Fruit fly (Drosophila melanogaster) whole organism, adult: ENCODE measurements around the gene CG42588.

Source experiments
- CG11617 ChIP-seq: fragments of 200-800 bp; sonication (Bioruptor generic); optimal IDR thresholded peaks from 2 replicates; lab custom pipeline; 2017; ENCODE audit warnings: mild to moderate bottlenecking, missing biosample characterization, missing genetic modification reagents, missing genetic modification characterization
- CG12768 ChIP-seq: fragments of 200-800 bp; sonication (Bioruptor generic); optimal IDR thresholded peaks from 2 replicates; lab custom pipeline; 2017; ENCODE audit warnings: missing biosample characterization, missing genetic modification characterization, mild to moderate bottlenecking, moderate library complexity, missing genetic modification reagents
- CG14711 ChIP-seq: fragments of 200-800 bp; sonication (Bioruptor generic); optimal IDR thresholded peaks from 2 replicates; lab custom pipeline; 2018; ENCODE audit warnings: missing biosample characterization, mild to moderate bottlenecking, missing genetic modification characterization, moderate library complexity
- CG1620 ChIP-seq: fragments of 200-800 bp; sonication (Bioruptor generic); optimal IDR thresholded peaks from 2 replicates; lab custom pipeline; 2016; ENCODE audit warnings: missing biosample characterization, missing genetic modification characterization
- CG33017 ChIP-seq: fragments of 200-800 bp; sonication (Bioruptor generic); optimal IDR thresholded peaks from 2 replicates; lab custom pipeline; 2018; ENCODE audit warnings: missing biosample characterization, mild to moderate bottlenecking, missing genetic modification characterization, moderate library complexity
- CG5204 ChIP-seq: fragments of 200-800 bp; sonication (Bioruptor generic); optimal IDR thresholded peaks from 2 replicates; lab custom pipeline; 2016; ENCODE audit warnings: missing biosample characterization, missing genetic modification characterization
- CG7045 ChIP-seq: fragments of 200-800 bp; sonication (Bioruptor generic); optimal IDR thresholded peaks from 2 replicates; lab custom pipeline; 2017; ENCODE audit warnings: missing biosample characterization, mild to moderate bottlenecking, missing genetic modification characterization
- CG7101 ChIP-seq: fragments of 200-800 bp; sonication (Bioruptor generic); optimal IDR thresholded peaks from 2 replicates; lab custom pipeline; 2018; ENCODE audit warnings: missing biosample characterization, mild to moderate bottlenecking, missing genetic modification characterization, moderate library complexity
- Clk ChIP-seq: fragments of 200-800 bp; sonication (Bioruptor generic); optimal IDR thresholded peaks from 2 replicates; lab custom pipeline; 2017; ENCODE audit warnings: missing biosample characterization, missing genetic modification characterization
- Crg-1 ChIP-seq: fragments of 200-800 bp; sonication (Bioruptor generic); optimal IDR thresholded peaks from 2 replicates; lab custom pipeline; 2016; ENCODE audit warnings: missing biosample characterization, missing genetic modification characterization
- Hr96 ChIP-seq: fragments of 200-800 bp; sonication (Bioruptor generic); optimal IDR thresholded peaks from 2 replicates; lab custom pipeline; 2016; ENCODE audit warnings: missing biosample characterization, missing genetic modification characterization
- Mnt ChIP-seq: fragments of 200-800 bp; sonication (Bioruptor generic); optimal IDR thresholded peaks from 2 replicates; lab custom pipeline; 2016; ENCODE audit warnings: missing biosample characterization, mild to moderate bottlenecking, missing genetic modification characterization
- bab1 ChIP-seq: fragments of 200-800 bp; sonication (Bioruptor generic); optimal IDR thresholded peaks from 3 replicates; lab custom pipeline; 2019; ENCODE audit warnings: missing biosample characterization, mild to moderate bottlenecking, missing genetic modification characterization, moderate library complexity
- cic ChIP-seq: fragments of 200-800 bp; sonication (Bioruptor generic); optimal IDR thresholded peaks from 2 replicates; lab custom pipeline; 2017; ENCODE audit warnings: missing biosample characterization, mild to moderate bottlenecking, missing genetic modification characterization, moderate library complexity
- cnc ChIP-seq, 2 experiments: fragments of >200 bp; optimal IDR thresholded peaks; 2 replicates each; lab custom pipeline; 2017
- kay ChIP-seq: fragments of 200-800 bp; sonication (Bioruptor generic); peaks from one replicate; lab custom pipeline; 2016; ENCODE audit warnings: missing biosample characterization, missing genetic modification characterization, borderline replicate concordance
- ovo ChIP-seq: fragments of 200-800 bp; sonication (Bioruptor generic); optimal IDR thresholded peaks from 2 replicates; lab custom pipeline; 2016; ENCODE audit warnings: missing biosample characterization, missing genetic modification characterization
- pad ChIP-seq: fragments of 200-800 bp; sonication (Bioruptor generic); optimal IDR thresholded peaks from 3 replicates; lab custom pipeline; 2017; ENCODE audit warnings: missing biosample characterization, missing genetic modification characterization, mild to moderate bottlenecking, moderate library complexity, missing genetic modification reagents
- tj ChIP-seq: fragments of 200-800 bp; sonication (Bioruptor generic); optimal IDR thresholded peaks from 3 replicates; lab custom pipeline; 2017; ENCODE audit warnings: missing biosample characterization, mild to moderate bottlenecking, missing genetic modification characterization, moderate library complexity
- toe ChIP-seq: fragments of 200-800 bp; sonication (Bioruptor generic); optimal IDR thresholded peaks from 2 replicates; lab custom pipeline; 2016; ENCODE audit warnings: missing biosample characterization, missing genetic modification characterization

Gene CG42588

DNA sequence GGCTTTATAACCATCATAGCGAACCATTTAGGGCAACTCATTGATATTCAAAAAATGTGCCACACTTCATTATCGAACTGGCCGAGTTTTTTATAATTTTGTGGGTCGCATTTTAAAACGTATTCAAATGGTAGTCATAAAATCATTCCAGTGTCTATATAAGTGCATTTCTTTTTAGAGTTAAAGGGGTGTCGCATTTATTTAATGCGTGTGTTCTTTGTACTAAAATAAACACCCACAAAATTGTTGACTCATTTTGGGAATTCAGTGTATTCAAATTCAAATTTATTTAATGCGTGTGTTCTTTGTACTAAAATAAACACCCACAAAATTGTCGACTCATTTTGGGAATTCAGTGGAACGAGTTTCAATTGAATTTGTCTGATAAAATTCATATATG, 16.4 kb downstream of the CG42588 start:
- TF ChIP-seq CG7101 (tag; lab: Kevin White, UChicago) (no peak), cic (GFP tag; lab: Kevin White, UChicago) (no peak), CG11617 (GFP tag; lab: Kevin White, UChicago) (no peak), kay (peak; percentile 77), ovo (no peak)

dm6 chr3L:12831290-12831952, 17.4 kb downstream of the CG42588 start:
- no peak for TF ChIP-seq CG14711
- no peak for TF ChIP-seq Clk (GFP tag; lab: Kevin White, UChicago)
- TF ChIP-seq CG5204, result no peak
- no peak for TF ChIP-seq Crg-1
- TF ChIP-seq cnc (optimal IDR thresholded peaks at IDR 0.05; lab: Kevin White, UChicago), result no peak
- TF ChIP-seq tj, result no peak
- no peak for TF ChIP-seq bab1 (GFP tag; lab: Kevin White, UChicago)
- TF ChIP-seq CG33017 (tag; lab: Kevin White, UChicago), result no peak

DNA sequence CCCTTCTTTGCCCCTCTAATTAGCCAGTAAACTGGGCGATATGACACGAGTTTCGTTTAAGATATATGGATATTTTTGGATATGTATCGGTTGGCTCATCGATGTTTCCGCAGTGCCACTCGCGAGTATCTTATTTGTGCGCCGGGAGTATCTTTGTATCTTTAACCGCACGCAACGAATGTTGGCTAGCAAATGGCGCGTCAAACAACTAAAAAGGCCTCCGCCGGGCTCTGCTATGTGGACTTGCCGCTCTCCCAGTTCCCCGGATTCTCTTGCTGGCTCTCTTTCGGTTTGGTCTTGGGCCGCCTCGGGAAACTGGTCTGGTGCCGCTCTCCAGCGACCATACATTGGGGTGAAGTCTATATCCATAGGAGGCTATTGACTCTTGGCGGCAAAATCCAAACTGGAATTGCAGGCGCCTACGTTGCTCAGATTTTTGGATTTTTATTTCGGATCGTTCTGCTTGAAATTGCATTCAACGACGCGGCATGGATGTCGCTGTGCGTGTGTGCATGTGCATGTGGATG, 18.4 kb downstream of the CG42588 start:
- TF ChIP-seq CG11617 (GFP tag; lab: Kevin White, UChicago) (no peak), tj (no peak), pad (GFP tag; lab: Kevin White, UChicago) (no peak), Mnt (GFP tag; lab: Kevin White, UChicago) (no peak), toe (no peak), Crg-1 (no peak), cnc (optimal IDR thresholded peaks at IDR 0.05; lab: Kevin White, UChicago) (no peak), kay (no peak), CG7045 (GFP tag; lab: Kevin White, UChicago) (no peak), CG33017 (tag; lab: Kevin White, UChicago) (no peak), CG7101 (tag; lab: Kevin White, UChicago) (no peak), ovo (no peak), CG5204 (no peak), cic (GFP tag; lab: Kevin White, UChicago) (no peak), Clk (GFP tag; lab: Kevin White, UChicago) (no peak), CG12768 (GFP tag; lab: Kevin White, UChicago) (no peak)

dm6 chr3L:12833354-12833753, 19.3 kb downstream of the CG42588 start:
- TF ChIP-seq cnc (optimal IDR thresholded peaks at IDR 0.05; lab: Kevin White, UChicago) (no peak), tj (no peak), Crg-1 (no peak), Hr96 (GFP tag; lab: Kevin White, UChicago) (no peak), cic (GFP tag; lab: Kevin White, UChicago) (no peak), CG5204 (no peak), CG7101 (tag; lab: Kevin White, UChicago) (no peak), Clk (GFP tag; lab: Kevin White, UChicago) (no peak), CG1620 (no peak), kay (no peak), CG14711 (no peak), CG33017 (tag; lab: Kevin White, UChicago) (no peak), CG7045 (GFP tag; lab: Kevin White, UChicago) (no peak), toe (no peak), CG12768 (GFP tag; lab: Kevin White, UChicago) (no peak), CG11617 (GFP tag; lab: Kevin White, UChicago) (no peak), Mnt (GFP tag; lab: Kevin White, UChicago) (no peak), ovo (no peak)

- TF ChIP-seq CG7101 (tag; lab: Kevin White, UChicago) (no peak), kay (peak; percentile 82)
Measured at dm6 chr3L:12833864-12834525, 19.9 kb downstream of the CG42588 start.

- TF ChIP-seq CG14711 (no peak), bab1 (GFP tag; lab: Kevin White, UChicago) (peak; percentile 80), Crg-1 (peak; percentile 1), kay (no peak), tj (peak; percentile 80)
Measured at dm6 chr3L:12834526-12835213, 20.6 kb downstream of the CG42588 start.
